Fruit fly (Drosophila melanogaster): ENCODE results near the gene CG10681.
A peak's percentile ranks its signal among the peaks of the same experiment; 100 is the strongest.

Gene CG10681

dm6 chr3L:12490418-12491035 is 10.8 kb upstream of the CG10681 start, which contains the start of gene CG10660 (continued):
- peak; percentile 91 for TF ChIP-seq otp (GFP tag; IDR thresholded peaks at IDR 0.05)
- peak; percentile 83 for TF ChIP-seq CG2889 (GFP tag; IDR thresholded peaks at IDR 0.05)
- peak; percentile 82 for TF ChIP-seq CG14441 (GFP tag; IDR thresholded peaks at IDR 0.05)
- TF ChIP-seq CG18476 (GFP tag; optimal IDR thresholded peaks at IDR 0.05) = peak; percentile 87
- no peak for TF ChIP-seq emc (GFP tag; optimal IDR thresholded peaks at IDR 0.05)
- peak; percentile 69; the same call in 1 of the 2 replicates for TF ChIP-seq CG10321 (GFP tag; IDR thresholded peaks at IDR 0.05)
- peak; percentile 80 for TF ChIP-seq CG4424 (GFP tag; optimal IDR thresholded peaks at IDR 0.05)
- TF ChIP-seq D19B (GFP tag; optimal IDR thresholded peaks at IDR 0.05) = peak; percentile 61
- peak; percentile 54 for TF ChIP-seq Ravus (GFP tag; IDR thresholded peaks at IDR 0.05)
- peak; percentile 63 for TF ChIP-seq croc (GFP tag; conservative IDR thresholded peaks at IDR 0.05)
- TF ChIP-seq dati (GFP tag; IDR thresholded peaks at IDR 0.05) = peak; percentile 50; the same call in 1 of the 2 replicates
- peak; percentile 88 for TF ChIP-seq Ada2b (GFP tag; IDR thresholded peaks at IDR 0.05)
- TF ChIP-seq Aef1 (GFP tag; IDR thresholded peaks at IDR 0.05) = peak; percentile 81
- peak; percentile 90 for TF ChIP-seq salm (tag; optimal IDR thresholded peaks at IDR 0.05)
- TF ChIP-seq caup (GFP tag; optimal IDR thresholded peaks at IDR 0.05; ENCODE audit: severe bottlenecking) = peak; percentile 78
- TF ChIP-seq CG6765 (GFP tag; optimal IDR thresholded peaks at IDR 0.05) = peak; percentile 36
- TF ChIP-seq cas (GFP tag; IDR thresholded peaks at IDR 0.05) = peak; percentile 51; the same call in 1 of the 2 replicates
- TF ChIP-seq br (optimal IDR thresholded peaks at IDR 0.05) = no peak
- peak in 1 of 2 experiments; percentile 15 for TF ChIP-seq Trl (optimal IDR thresholded peaks at IDR 0.05)
- peak; percentile 25 for TF ChIP-seq Trl (GFP tag; optimal IDR thresholded peaks at IDR 0.05)
- TF ChIP-seq org-1 (GFP tag; optimal IDR thresholded peaks at IDR 0.05) = peak; percentile 85
- TF ChIP-seq Abd-B (GFP tag; optimal IDR thresholded peaks at IDR 0.05) = peak; percentile 66
- no peak for TF ChIP-seq kni (GFP tag; optimal IDR thresholded peaks at IDR 0.05)
- peak; percentile 95 for TF ChIP-seq Drgx (GFP tag; IDR thresholded peaks at IDR 0.05)
- peak; percentile 72 for TF ChIP-seq mam (GFP tag; optimal IDR thresholded peaks at IDR 0.05)
- peak; percentile 81 for TF ChIP-seq Awh (GFP tag; IDR thresholded peaks at IDR 0.05)
- peak; percentile 90 for TF ChIP-seq stc (GFP tag; IDR thresholded peaks at IDR 0.05)
- peak; percentile 46; the same call in 1 of the 2 replicates for TF ChIP-seq CG9215 (GFP tag; IDR thresholded peaks at IDR 0.05)
- TF ChIP-seq rib (GFP tag; IDR thresholded peaks at IDR 0.05) = 0 out of 2 replicates have a peak, but pooled peaks have one; percentile 16
- TF ChIP-seq pnt (GFP tag; optimal IDR thresholded peaks at IDR 0.05) = peak; percentile 60
- peak; percentile 84 for TF ChIP-seq esg (GFP tag; conservative IDR thresholded peaks at IDR 0.05)
- TF ChIP-seq exex (tag; optimal IDR thresholded peaks at IDR 0.05) = peak; percentile 22
- TF ChIP-seq gcm2 (GFP tag; optimal IDR thresholded peaks at IDR 0.05) = peak; percentile 69
- TF ChIP-seq Gug (GFP tag; IDR thresholded peaks at IDR 0.05) = peak; percentile 63; the same call in 2 of the 4 replicates
- no peak for TF ChIP-seq HmgD (GFP tag; optimal IDR thresholded peaks at IDR 0.05)
- TF ChIP-seq lbe (GFP tag; optimal IDR thresholded peaks at IDR 0.05) = peak; percentile 80
- TF ChIP-seq CG43689 (GFP tag; IDR thresholded peaks at IDR 0.05) = 0 out of 2 replicates have a peak, but pooled peaks have one; percentile 18
- peak; percentile 49 for TF ChIP-seq CG17186 (GFP tag; optimal IDR thresholded peaks at IDR 0.05)
- TF ChIP-seq CG7963 (GFP tag; IDR thresholded peaks at IDR 0.05; ENCODE audit: partially characterized antibody) = no peak
- TF ChIP-seq Dfd (GFP tag; optimal IDR thresholded peaks at IDR 0.05) = no peak
- peak; percentile 58 for TF ChIP-seq ab (GFP tag; optimal IDR thresholded peaks at IDR 0.05)
- peak; percentile 79 for TF ChIP-seq CG15011 (GFP tag; optimal IDR thresholded peaks at IDR 0.05)
- TF ChIP-seq slbo (GFP tag; IDR thresholded peaks at IDR 0.05) = peak; percentile 85
- TF ChIP-seq Pdp1 (GFP tag; optimal IDR thresholded peaks at IDR 0.05) = peak; percentile 67 to 76
- TF ChIP-seq CG10959 (GFP tag; IDR thresholded peaks at IDR 0.05) = peak; percentile 66; the same call in 1 of the 2 replicates
- peak; percentile 48 for TF ChIP-seq pho (GFP tag; optimal IDR thresholded peaks at IDR 0.05)
- TF ChIP-seq vfl (GFP tag; optimal IDR thresholded peaks at IDR 0.05) = peak; percentile 11
- TF ChIP-seq CG6791 (GFP tag; IDR thresholded peaks at IDR 0.05; ENCODE audit: partially characterized antibody) = no peak
- peak; percentile 36 for TF ChIP-seq CG10543 (GFP tag; optimal IDR thresholded peaks at IDR 0.05)
- peak; percentile 53 for TF ChIP-seq Atf3 (GFP tag; optimal IDR thresholded peaks at IDR 0.05)
- peak; percentile 94 for TF ChIP-seq PHDP (tag; optimal IDR thresholded peaks at IDR 0.05)
